Worm (Caenorhabditis elegans): ENCODE results near the gene hacd-1.

Gene hacd-1

ce11 chrV:1488642-1489041 lies 28.5 kb downstream of the hacd-1 start:
- TF ChIP-seq nhr-6 (tag; optimal IDR thresholded peaks at IDR 0.05) (no peak), C34F6.9 (tag; optimal IDR thresholded peaks at IDR 0.05) (peak; percentile 14)

ce11 chrV:1491510-1491909 lies 31.3 kb downstream of the hacd-1 start, which contains the start of gene C38C3.6:
C38C3.6 (minus strand) TSS chrV:1491610.
- TF ChIP-seq nhr-129 (tag; optimal IDR thresholded peaks at IDR 0.05) (no peak), skn-1 (tag; optimal IDR thresholded peaks at IDR 0.05) (no peak), ZK546.5 (tag; optimal IDR thresholded peaks at IDR 0.05) (no peak), egl-27 (tag; optimal IDR thresholded peaks at IDR 0.05) (no peak), F13H6.1 (tag; optimal IDR thresholded peaks at IDR 0.05) (no peak), crh-2 (tag; optimal IDR thresholded peaks at IDR 0.05) (no peak), Y55F3AM.14 (GFP tag; optimal IDR thresholded peaks at IDR 0.05) (no peak), ceh-16 (tag; optimal IDR thresholded peaks at IDR 0.05) (no peak), nhr-21 (tag; optimal IDR thresholded peaks at IDR 0.05) (no peak), R02D3.7 (tag; optimal IDR thresholded peaks at IDR 0.05) (no peak), sma-9 (GFP tag; optimal IDR thresholded peaks at IDR 0.05) (no peak), sma-9 (tag; optimal IDR thresholded peaks at IDR 0.05) (no peak), mbf-1 (tag; optimal IDR thresholded peaks at IDR 0.05) (no peak), nhr-6 (tag; optimal IDR thresholded peaks at IDR 0.05) (no peak), nhr-10 (tag; optimal IDR thresholded peaks at IDR 0.05) (no peak), nhr-237 (tag; optimal IDR thresholded peaks at IDR 0.05) (no peak), ama-1 (optimal IDR thresholded peaks at IDR 0.05) (no peak), blmp-1 (tag; optimal IDR thresholded peaks at IDR 0.05; ENCODE audit: insufficient read depth) (no peak)

- no peak for TF ChIP-seq gmeb-1 (tag; optimal IDR thresholded peaks at IDR 0.05)
- no peak for TF ChIP-seq sem-4 (tag; optimal IDR thresholded peaks at IDR 0.05)
- TF ChIP-seq dmd-4 (tag; optimal IDR thresholded peaks at IDR 0.05), result no peak
- TF ChIP-seq nhr-23 (tag; optimal IDR thresholded peaks at IDR 0.05), result no peak
- no peak for TF ChIP-seq zag-1 (tag; optimal IDR thresholded peaks at IDR 0.05)
- no peak for TF ChIP-seq Y55F3AM.14 (GFP tag; optimal IDR thresholded peaks at IDR 0.05)
- TF ChIP-seq elt-3 (tag; optimal IDR thresholded peaks at IDR 0.05), result no peak
- no peak for TF ChIP-seq C34F6.9 (tag; optimal IDR thresholded peaks at IDR 0.05)
- no peak for TF ChIP-seq blmp-1 (tag; optimal IDR thresholded peaks at IDR 0.05; ENCODE audit: insufficient read depth)
- TF ChIP-seq snpc-4 (tag; optimal IDR thresholded peaks at IDR 0.05), result no peak
- TF ChIP-seq ztf-4 (tag; optimal IDR thresholded peaks at IDR 0.05), result no peak
- no peak for TF ChIP-seq egl-27 (tag; optimal IDR thresholded peaks at IDR 0.05)
- no peak for TF ChIP-seq lsy-2 (tag; optimal IDR thresholded peaks at IDR 0.05)
- TF ChIP-seq nhr-6 (tag; optimal IDR thresholded peaks at IDR 0.05), result no peak
- TF ChIP-seq lin-11 (tag; optimal IDR thresholded peaks at IDR 0.05), result no peak
- no peak for TF ChIP-seq nhr-10 (tag; optimal IDR thresholded peaks at IDR 0.05)
- no peak for TF ChIP-seq nhr-12 (tag; optimal IDR thresholded peaks at IDR 0.05)
- no peak for TF ChIP-seq F13H6.1 (tag; optimal IDR thresholded peaks at IDR 0.05)
- TF ChIP-seq sma-9 (GFP tag; optimal IDR thresholded peaks at IDR 0.05), result no peak
- no peak for TF ChIP-seq sma-9 (tag; optimal IDR thresholded peaks at IDR 0.05)
Observed at ce11 chrV:1494469-1494868, 34.3 kb downstream of the hacd-1 start, which contains the start of gene spig-7. spig-7 (plus strand) TSS chrV:1494769.

DNA sequence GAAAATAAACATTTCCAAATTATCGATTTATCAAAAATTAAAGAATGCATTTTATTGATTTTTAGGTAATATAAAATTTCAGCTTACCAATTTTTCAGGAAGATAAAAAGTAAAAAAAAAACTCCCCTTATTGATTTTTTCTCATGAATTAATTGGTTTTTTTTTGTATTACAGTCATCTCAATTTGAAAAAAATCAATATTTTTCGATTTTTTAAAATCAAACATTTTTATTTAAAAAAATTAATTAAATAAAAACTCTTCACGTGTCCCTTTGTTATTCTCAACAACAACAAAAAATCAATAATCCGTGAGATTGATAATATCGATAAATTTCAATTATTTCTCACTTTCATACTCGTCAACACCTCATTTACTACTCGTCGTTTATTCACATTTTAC lies 35.2 kb downstream of the hacd-1 start, which contains the start of gene C38C3.3:
C38C3.3 (plus strand) TSS at position 301 of the 400 bp plus-strand sequence.
- no peak for TF ChIP-seq snpc-4 (tag; optimal IDR thresholded peaks at IDR 0.05)
- TF ChIP-seq elt-1 (tag; optimal IDR thresholded peaks at IDR 0.05), result no peak
- TF ChIP-seq skn-1 (tag; optimal IDR thresholded peaks at IDR 0.05), result no peak
- TF ChIP-seq lsy-2 (tag; optimal IDR thresholded peaks at IDR 0.05), result no peak
- TF ChIP-seq sma-9 (GFP tag; optimal IDR thresholded peaks at IDR 0.05), result no peak
- TF ChIP-seq sma-9 (tag; optimal IDR thresholded peaks at IDR 0.05), result no peak
- no peak for TF ChIP-seq dmd-4 (tag; optimal IDR thresholded peaks at IDR 0.05)
- no peak for TF ChIP-seq mbf-1 (tag; optimal IDR thresholded peaks at IDR 0.05)
- no peak for TF ChIP-seq peb-1 (tag; optimal IDR thresholded peaks at IDR 0.05)
- TF ChIP-seq ceh-82 (tag; optimal IDR thresholded peaks at IDR 0.05), result no peak
- no peak for TF ChIP-seq aly-2 (tag; optimal IDR thresholded peaks at IDR 0.05)
- no peak for TF ChIP-seq nhr-129 (tag; optimal IDR thresholded peaks at IDR 0.05)
- TF ChIP-seq ztf-4 (tag; optimal IDR thresholded peaks at IDR 0.05), result no peak
- no peak for TF ChIP-seq nhr-25 (tag; optimal IDR thresholded peaks at IDR 0.05)
- TF ChIP-seq ama-1 (optimal IDR thresholded peaks at IDR 0.05), result no peak
- no peak for TF ChIP-seq egl-27 (tag; optimal IDR thresholded peaks at IDR 0.05)
- no peak for TF ChIP-seq gmeb-1 (tag; optimal IDR thresholded peaks at IDR 0.05)
- no peak for TF ChIP-seq sem-4 (tag; optimal IDR thresholded peaks at IDR 0.05)

DNA sequence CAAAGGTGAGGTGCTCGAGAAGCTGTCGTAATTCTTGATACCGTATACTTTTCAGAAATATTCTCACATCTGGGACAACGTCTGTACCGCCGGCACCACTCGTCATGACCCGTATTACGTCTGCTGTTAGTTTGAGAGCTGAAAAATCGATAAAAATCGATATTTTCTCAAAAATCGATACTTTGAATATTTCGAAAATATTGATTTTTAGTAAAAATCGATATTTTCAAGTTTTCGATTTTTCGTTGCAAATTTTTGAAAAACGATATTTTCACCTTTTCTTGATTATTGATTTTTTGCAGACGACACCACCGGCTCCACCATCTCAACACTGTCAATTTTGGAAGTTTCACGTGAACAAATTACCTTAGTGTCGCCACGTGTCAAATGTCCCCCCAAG lies 35.6 kb downstream of the hacd-1 start:
- TF ChIP-seq ama-1 (optimal IDR thresholded peaks at IDR 0.05), result no peak
- TF ChIP-seq R02D3.7 (tag; optimal IDR thresholded peaks at IDR 0.05), result no peak

Measured in whole organism, L2 larva.